Fruit fly (Drosophila melanogaster) whole organism, embryonic: ENCODE measurements around the gene CG15891.
A peak's percentile ranks its signal among the peaks of the same experiment; 100 is the strongest.

ENCODE experiments used
- Abd-B ChIP-seq: fragments of 200-800 bp; sonication (Bioruptor generic); optimal IDR thresholded peaks from 2 replicates; lab custom pipeline; 2018; ENCODE audit warnings: missing biosample characterization, mild to moderate bottlenecking, missing genetic modification characterization, moderate library complexity
- Atf-2 ChIP-seq: fragments of 200-800 bp; sonication (Bioruptor generic); optimal IDR thresholded peaks from 2 replicates; lab custom pipeline; 2016; ENCODE audit warnings: missing biosample characterization, missing genetic modification characterization
- Atf3 ChIP-seq: fragments of 200-800 bp; sonication (Bioruptor generic); optimal IDR thresholded peaks from 3 replicates; lab custom pipeline; 2016; ENCODE audit warnings: missing biosample characterization, missing genetic modification characterization
- B-H1 ChIP-seq: fragments of 200-800 bp; sonication (Bioruptor generic); IDR thresholded peaks from 3 replicates; pipeline ENCODE4 v1.3.6; 2022; ENCODE audit warnings: missing biosample characterization, missing genetic modification characterization
- B-H2 ChIP-seq: fragments of 200-800 bp; sonication (Bioruptor generic); optimal IDR thresholded peaks from 2 replicates; lab custom pipeline; 2018; ENCODE audit warnings: missing biosample characterization, mild to moderate bottlenecking, missing genetic modification characterization
- BtbVII ChIP-seq: fragments of 200-800 bp; sonication (Bioruptor generic); optimal IDR thresholded peaks from 3 replicates; lab custom pipeline; 2017; ENCODE audit warnings: missing biosample characterization, mild to moderate bottlenecking, missing genetic modification characterization
- CG10209 ChIP-seq: fragments of 200-800 bp; sonication (Bioruptor generic); optimal IDR thresholded peaks from 3 replicates; lab custom pipeline; 2017; ENCODE audit warnings: missing biosample characterization, mild to moderate bottlenecking, missing genetic modification characterization, missing genetic modification reagents
- CG11504 ChIP-seq: fragments of 200-800 bp; sonication (Bioruptor generic); optimal IDR thresholded peaks from 3 replicates; lab custom pipeline; 2019; ENCODE audit warnings: missing biosample characterization, mild to moderate bottlenecking, missing genetic modification characterization, moderate library complexity
- CG12744 ChIP-seq: fragments of 200-800 bp; sonication (Bioruptor generic); optimal IDR thresholded peaks from 2 replicates; lab custom pipeline; 2016; ENCODE audit warnings: missing biosample characterization, missing genetic modification characterization
- CG13123 ChIP-seq: fragments of 200-800 bp; sonication (Bioruptor generic); optimal IDR thresholded peaks from 2 replicates; lab custom pipeline; 2016; ENCODE audit warnings: missing biosample characterization, missing genetic modification characterization
- CG14965 ChIP-seq: fragments of 200-800 bp; sonication (Bioruptor generic); optimal IDR thresholded peaks from 2 replicates; lab custom pipeline; 2016; ENCODE audit warnings: missing biosample characterization, missing genetic modification characterization, borderline replicate concordance
- CG1602 ChIP-seq: fragments of 200-800 bp; sonication (Bioruptor generic); optimal IDR thresholded peaks from 3 replicates; lab custom pipeline; 2016; ENCODE audit warnings: missing biosample characterization, missing genetic modification characterization
- CG1647 ChIP-seq: fragments of 200-800 bp; sonication (Bioruptor generic); optimal IDR thresholded peaks from 3 replicates; lab custom pipeline; 2016; ENCODE audit warnings: missing biosample characterization, missing genetic modification characterization
- CG16815 ChIP-seq: fragments of 200-800 bp; sonication (Bioruptor generic); optimal IDR thresholded peaks from 3 replicates; lab custom pipeline; 2017; ENCODE audit warnings: missing biosample characterization, mild to moderate bottlenecking, missing genetic modification characterization
- CG1792 ChIP-seq: fragments of 200-800 bp; sonication (Bioruptor generic); optimal IDR thresholded peaks from 2 replicates; lab custom pipeline; 2016; ENCODE audit warnings: missing biosample characterization, missing genetic modification characterization
- CG18011 ChIP-seq: fragments of 200-800 bp; sonication (Bioruptor generic); optimal IDR thresholded peaks from 2 replicates; lab custom pipeline; 2017; ENCODE audit warnings: missing biosample characterization, missing genetic modification characterization, mild to moderate bottlenecking, moderate library complexity, missing genotype
- CG31224 ChIP-seq: fragments of 200-800 bp; sonication (Bioruptor generic); IDR thresholded peaks from 2 replicates; pipeline ENCODE4 v1.3.6; 2022; ENCODE audit warnings: missing biosample characterization, missing genetic modification characterization
- CG32767 ChIP-seq: fragments of 200-800 bp; sonication (Bioruptor generic); IDR thresholded peaks from 2 replicates; pipeline ENCODE4 v1.3.6; 2022; ENCODE audit warnings: missing biosample characterization, missing genetic modification characterization
- CG32772 ChIP-seq: fragments of 200-800 bp; sonication (Bioruptor generic); IDR thresholded peaks from 2 replicates; pipeline ENCODE4 v1.3.6; 2022; ENCODE audit warnings: missing biosample characterization, missing genetic modification characterization
- CG5180 ChIP-seq: fragments of 200-800 bp; sonication (Bioruptor generic); optimal IDR thresholded peaks from 3 replicates; lab custom pipeline; 2017; ENCODE audit warnings: missing biosample characterization, missing genetic modification characterization, mild to moderate bottlenecking, moderate library complexity, missing genetic modification reagents
- CG8388 ChIP-seq: fragments of 200-800 bp; sonication (Bioruptor generic); optimal IDR thresholded peaks from 2 replicates; lab custom pipeline; 2019; ENCODE audit warnings: missing biosample characterization, mild to moderate bottlenecking, missing genetic modification characterization, moderate library complexity
- CG9817 ChIP-seq: fragments of 200-800 bp; sonication (Bioruptor generic); optimal IDR thresholded peaks from 2 replicates; lab custom pipeline; 2018; ENCODE audit warnings: missing biosample characterization, mild to moderate bottlenecking, missing genetic modification characterization, moderate library complexity
- D ChIP-seq, 2 experiments: fragments of 200-800 bp in 1 of 2; fragments of >200 bp in 1 of 2; sonication (Bioruptor generic) in 1 of 2; optimal IDR thresholded peaks; 2 replicates in 1 of 2; 3 replicates in 1 of 2; lab custom pipeline; 2017; ENCODE audit warnings: mild to moderate bottlenecking in 1 of 2, missing biosample characterization in 1 of 2, missing genetic modification characterization in 1 of 2, missing genetic modification reagents in 1 of 2
- E2f2 ChIP-seq: fragments of 200-800 bp; sonication (Bioruptor generic); IDR thresholded peaks from 2 replicates; pipeline ENCODE4 v1.3.6; 2022; ENCODE audit warnings: missing biosample characterization, missing genetic modification characterization
- HLH4C ChIP-seq: fragments of 200-800 bp; sonication (Bioruptor generic); IDR thresholded peaks from 3 replicates; pipeline ENCODE4 v1.3.6; 2022; ENCODE audit warnings: missing biosample characterization, missing genetic modification characterization; ENCODE audit not compliant: partially characterized antibody
- Hand ChIP-seq: fragments of 200-800 bp; sonication (Bioruptor generic); optimal IDR thresholded peaks from 2 replicates; lab custom pipeline; 2017; ENCODE audit warnings: mild to moderate bottlenecking, missing biosample characterization, missing genetic modification reagents, missing genetic modification characterization
- Hey ChIP-seq: fragments of 200-800 bp; sonication (Bioruptor generic); optimal IDR thresholded peaks from 3 replicates; lab custom pipeline; 2018; ENCODE audit warnings: missing biosample characterization, mild to moderate bottlenecking, missing genetic modification characterization
- Hsf ChIP-seq: fragments of 200-800 bp; sonication (Bioruptor generic); optimal IDR thresholded peaks from 3 replicates; lab custom pipeline; 2016; ENCODE audit warnings: missing biosample characterization, missing genetic modification characterization
- Jarid2 ChIP-seq: fragments of 200-800 bp; sonication (Bioruptor generic); optimal IDR thresholded peaks from 3 replicates; lab custom pipeline; 2017; ENCODE audit warnings: mild to moderate bottlenecking, missing biosample characterization, missing genetic modification reagents, missing genetic modification characterization
- Max ChIP-seq: fragments of 200-800 bp; sonication (Bioruptor generic); optimal IDR thresholded peaks from 2 replicates; lab custom pipeline; 2016; ENCODE audit warnings: missing biosample characterization, mild to moderate bottlenecking, missing genetic modification characterization
- PHDP ChIP-seq: fragments of 200-800 bp; sonication (Bioruptor generic); optimal IDR thresholded peaks from 3 replicates; lab custom pipeline; 2018; ENCODE audit warnings: missing biosample characterization, mild to moderate bottlenecking, missing genetic modification characterization, moderate library complexity
- Vsx1 ChIP-seq: fragments of 200-800 bp; sonication (Bioruptor generic); optimal IDR thresholded peaks from 2 replicates; lab custom pipeline; 2017; ENCODE audit warnings: missing biosample characterization, mild to moderate bottlenecking, missing genetic modification characterization, missing genetic modification reagents
- bab2 ChIP-seq: fragments of 200-800 bp; sonication (Bioruptor generic); optimal IDR thresholded peaks from 2 replicates; lab custom pipeline; 2016; ENCODE audit warnings: missing biosample characterization, missing genetic modification characterization
- bigmax ChIP-seq: fragments of 200-800 bp; sonication (Bioruptor generic); optimal IDR thresholded peaks from 2 replicates; lab custom pipeline; 2018; ENCODE audit warnings: missing biosample characterization, mild to moderate bottlenecking, missing genetic modification characterization
- bsh ChIP-seq, 2 experiments: fragments of 200-800 bp; sonication (Bioruptor generic); optimal IDR thresholded peaks; 2 replicates each; lab custom pipeline; 2017 to 2018; ENCODE audit warnings: mild to moderate bottlenecking in 2 of 2, missing biosample characterization in 2 of 2, missing genetic modification characterization in 2 of 2, moderate library complexity in 1 of 2
- cwo ChIP-seq: fragments of 200-800 bp; sonication (Bioruptor generic); optimal IDR thresholded peaks from 3 replicates; lab custom pipeline; 2017; ENCODE audit warnings: missing biosample characterization, missing genetic modification characterization, mild to moderate bottlenecking, moderate library complexity, missing genetic modification reagents
- dpn ChIP-seq, 2 experiments: fragments of 200-800 bp; sonication (Bioruptor generic); optimal IDR thresholded peaks; 3 replicates each; lab custom pipeline; 2016; ENCODE audit warnings: missing biosample characterization in 2 of 2, missing genetic modification characterization in 2 of 2
- gem ChIP-seq: fragments of 200-800 bp; sonication (Bioruptor generic); optimal IDR thresholded peaks from 2 replicates; lab custom pipeline; 2019; ENCODE audit warnings: missing biosample characterization, mild to moderate bottlenecking, missing genetic modification characterization, moderate library complexity
- gsb ChIP-seq: fragments of 200-800 bp; sonication (Bioruptor generic); IDR thresholded peaks from 2 replicates; pipeline ENCODE4 v1.3.6; 2022; ENCODE audit warnings: missing biosample characterization, missing genetic modification characterization
- mirr ChIP-seq: fragments of 200-800 bp; sonication (Bioruptor generic); optimal IDR thresholded peaks from 3 replicates; lab custom pipeline; 2018; ENCODE audit warnings: missing biosample characterization, mild to moderate bottlenecking, missing genetic modification characterization
- pros ChIP-seq: fragments of 200-800 bp; sonication (Bioruptor generic); optimal IDR thresholded peaks from 3 replicates; lab custom pipeline; 2019; ENCODE audit warnings: missing biosample characterization, mild to moderate bottlenecking, missing genetic modification characterization, moderate library complexity
- pum ChIP-seq: fragments of 200-800 bp; sonication (Bioruptor generic); optimal IDR thresholded peaks from 2 replicates; lab custom pipeline; 2016; ENCODE audit warnings: missing biosample characterization, missing genetic modification characterization
- salm ChIP-seq: fragments of 200-800 bp; sonication (Bioruptor generic); optimal IDR thresholded peaks from 2 replicates; lab custom pipeline; 2018; ENCODE audit warnings: missing biosample characterization, mild to moderate bottlenecking, missing genetic modification characterization
- stwl ChIP-seq: fragments of 200-800 bp; sonication (Bioruptor generic); optimal IDR thresholded peaks from 3 replicates; lab custom pipeline; 2018; ENCODE audit warnings: missing biosample characterization, mild to moderate bottlenecking, missing genetic modification characterization, moderate library complexity
- tio ChIP-seq: fragments of 200-800 bp; sonication (Bioruptor generic); optimal IDR thresholded peaks from 2 replicates; lab custom pipeline; 2017; ENCODE audit warnings: missing biosample characterization, missing genetic modification characterization, inconsistent platforms
- tna ChIP-seq: fragments of 200-800 bp; sonication (Bioruptor generic); IDR thresholded peaks from 2 replicates; pipeline ENCODE4 v1.3.6; 2022; ENCODE audit warnings: missing biosample characterization, missing genetic modification characterization; ENCODE audit not compliant: partially characterized antibody
- wdn ChIP-seq: fragments of 200-800 bp; sonication (Bioruptor generic); IDR thresholded peaks from 2 replicates; pipeline ENCODE4 v1.3.6; 2022; ENCODE audit warnings: missing biosample characterization, missing genetic modification characterization
- wek ChIP-seq: fragments of 200-800 bp; sonication (Bioruptor generic); optimal IDR thresholded peaks from 3 replicates; lab custom pipeline; 2018; ENCODE audit warnings: missing biosample characterization, mild to moderate bottlenecking, missing genetic modification characterization, moderate library complexity

CG15891 gene

DNA sequence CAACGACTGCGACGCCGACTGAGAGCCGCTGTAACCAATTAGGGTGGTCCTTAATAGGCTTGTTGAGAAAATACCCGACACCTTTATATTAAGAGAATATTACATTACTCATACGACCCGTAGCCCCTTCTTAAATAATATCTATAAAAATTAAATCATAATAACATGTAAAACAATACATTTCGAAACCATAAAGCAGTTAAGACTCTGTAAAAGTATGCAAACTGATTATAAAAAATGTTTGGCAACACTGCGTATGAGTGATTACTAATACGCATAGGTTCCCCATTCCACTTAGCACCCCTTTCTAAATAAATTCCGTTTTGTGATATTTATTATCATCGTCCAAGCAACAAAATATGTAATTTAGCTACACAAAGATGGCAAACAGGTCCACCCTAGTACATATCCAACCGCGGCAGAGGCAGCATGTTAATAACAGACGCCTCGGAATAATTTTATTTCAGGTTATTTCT lies 45.5 kb upstream of the CG15891 start (continued):
- TF ChIP-seq BtbVII (peak; percentile 83), CG16815 (GFP tag; lab: Kevin White, UChicago) (peak; percentile 43), Atf-2 (GFP tag; lab: Kevin White, UChicago) (no peak), CG8388 (peak; percentile 61), CG32767 (GFP tag; lab: Robert Waterston, UW) (no peak; the same call in 1 of the 2 replicates), pros (GFP tag; lab: Kevin White, UChicago) (no peak), Atf3 (GFP tag; lab: Kevin White, UChicago) (no peak), Hand (peak; percentile 83), CG1792 (GFP tag; lab: Kevin White, UChicago) (no peak), stwl (tag; lab: Kevin White, UChicago) (no peak), CG31224 (GFP tag; lab: Robert Waterston, UW) (peak; percentile 49; the same call in 1 of the 2 replicates), cwo (GFP tag; lab: Kevin White, UChicago) (peak; percentile 17), HLH4C (no peak), E2f2 (GFP tag; lab: Robert Waterston, UW) (no peak), bigmax (GFP tag; lab: Kevin White, UChicago) (no peak), CG5180 (GFP tag; lab: Kevin White, UChicago) (peak; percentile 72), gem (peak; percentile 88), tna (GFP tag; lab: Robert Waterston, UW) (no peak), Vsx1 (GFP tag; lab: Kevin White, UChicago) (peak; percentile 61), Hey (no peak), CG14965 (GFP tag; lab: Kevin White, UChicago) (no peak), mirr (peak; percentile 42), wdn (peak; percentile 50; the same call in 1 of the 2 replicates), CG11504 (tag; lab: Kevin White, UChicago) (peak; percentile 88), Max (GFP tag; lab: Kevin White, UChicago) (peak; percentile 58), salm (tag; lab: Kevin White, UChicago) (peak; percentile 58), PHDP (tag; lab: Kevin White, UChicago) (peak; percentile 77), B-H2 (GFP tag; lab: Kevin White, UChicago) (peak; percentile 52), CG13123 (GFP tag; lab: Kevin White, UChicago) (peak; percentile 13), Hsf (GFP tag; lab: Kevin White, UChicago) (peak; percentile 49), tio (peak; percentile 73), gsb (GFP tag; lab: Robert Waterston, UW) (0 out of 2 replicates have a peak, but pooled peaks have one; percentile 18), dpn (GFP tag; optimal IDR thresholded peaks at IDR 0.05; lab: Kevin White, UChicago) (peak in 1 of 2 experiments; percentile 63), bsh (GFP tag; optimal IDR thresholded peaks at IDR 0.05; lab: Kevin White, UChicago) (peak; percentile 62 to 86), pum (GFP tag; lab: Kevin White, UChicago) (peak; percentile 2), CG12744 (GFP tag; lab: Kevin White, UChicago) (no peak), CG1647 (GFP tag; lab: Kevin White, UChicago) (no peak), CG1602 (GFP tag; lab: Kevin White, UChicago) (peak; percentile 15), Jarid2 (GFP tag; lab: Kevin White, UChicago) (peak; percentile 32), CG32772 (0 out of 2 replicates have a peak, but pooled peaks have one; percentile 40), bab2 (GFP tag; lab: Kevin White, UChicago) (peak; percentile 6), CG10209 (GFP tag; lab: Kevin White, UChicago) (peak; percentile 79), CG9817 (peak; percentile 54), B-H1 (GFP tag; lab: Robert Waterston, UW) (no peak; the same call in 2 of the 3 replicates), CG18011 (peak; percentile 72), D (optimal IDR thresholded peaks at IDR 0.05; lab: Kevin White, UChicago) (no peak), D (GFP tag; optimal IDR thresholded peaks at IDR 0.05; lab: Kevin White, UChicago) (peak; percentile 68), Abd-B (GFP tag; lab: Kevin White, UChicago) (peak; percentile 18), wek (GFP tag; lab: Kevin White, UChicago) (peak; percentile 5)
